Worm (Caenorhabditis elegans) whole organism, young adult: ENCODE data around the gene R08C7.11.

Experiments
- B0336.3 ChIP-seq: fragments of 200-800 bp; sonication (Bioruptor generic); IDR thresholded peaks from 2 replicates; pipeline ENCODE4 v1.3.6; 2022; ENCODE audit warnings: missing genetic modification characterization, missing compliant biosample characterization
- C06A6.2 ChIP-seq: fragments of 200-800 bp; sonication (Bioruptor generic); conservative IDR thresholded peaks from 2 replicates; pipeline ENCODE4 v1.3.6; 2022; ENCODE audit warnings: missing genetic modification characterization, missing compliant biosample characterization
- F57A8.1 ChIP-seq: fragments of 200-800 bp; sonication (Bioruptor generic); optimal IDR thresholded peaks from 2 replicates; lab custom pipeline; 2018; ENCODE audit warnings: mild to moderate bottlenecking, missing genetic modification characterization, moderate library complexity, missing compliant biosample characterization
- him-1 ChIP-seq: sonication (generic microtip); optimal IDR thresholded peaks from 2 replicates; lab custom pipeline; 2016; ENCODE audit warnings: missing genotype, missing genetic modification reagents, missing genetic modification characterization, missing compliant biosample characterization
- hsf-1 ChIP-seq: fragments of 200-800 bp; sonication (Bioruptor generic); IDR thresholded peaks from 2 replicates; pipeline ENCODE4 v1.3.6; 2022; ENCODE audit warnings: missing genetic modification reagents, missing genetic modification characterization, missing compliant biosample characterization
- nfya-2 ChIP-seq: fragments of 200-800 bp; sonication (Bioruptor generic); IDR thresholded peaks from 2 replicates; pipeline ENCODE4 v1.3.6; 2022; ENCODE audit warnings: missing genetic modification reagents, missing genetic modification characterization, missing compliant biosample characterization
- rpc-1 ChIP-seq, 2 experiments: fragments of 150-350 bp in 1 of 2; sonication (generic microtip) in 1 of 2; optimal IDR thresholded peaks; 2 replicates each; lab custom pipeline; 2014 to 2018; ENCODE audit warnings: missing biosample characterization in 1 of 2, missing genetic modification characterization in 1 of 2, missing genetic modification reagents in 1 of 2, missing genotype in 1 of 2
- unc-62 ChIP-seq: fragments of 150-350 bp; optimal IDR thresholded peaks from 2 replicates; lab custom pipeline; 2014; ENCODE audit warnings: missing biosample characterization, missing genetic modification reagents, missing genetic modification characterization
- ztf-3 ChIP-seq: fragments of 200-800 bp; sonication (Bioruptor generic); optimal IDR thresholded peaks from 2 replicates; lab custom pipeline; 2018; ENCODE audit warnings: mild to moderate bottlenecking, missing genetic modification characterization, missing compliant biosample characterization

- no peak for TF ChIP-seq him-1 (tag; lab: Kevin White, UChicago)
- no peak for TF ChIP-seq ztf-3 (GFP tag; lab: Kevin White, UChicago)
- TF ChIP-seq unc-62 (GFP tag; lab: Kevin White, UChicago): peak; percentile 21
- TF ChIP-seq F57A8.1 (GFP tag; lab: Kevin White, UChicago): no peak
- peak; percentile 85 for TF ChIP-seq C06A6.2 (GFP tag; lab: Robert Waterston, UW)
- no peak for TF ChIP-seq rpc-1 (optimal IDR thresholded peaks at IDR 0.05; lab: Kevin White, UChicago)
- TF ChIP-seq rpc-1 (tag; optimal IDR thresholded peaks at IDR 0.05; lab: Kevin White, UChicago): no peak
- TF ChIP-seq B0336.3 (GFP tag; lab: Robert Waterston, UW): peak; percentile 88
- peak; percentile 85 for TF ChIP-seq hsf-1 (GFP tag; lab: Robert Waterston, UW)
- TF ChIP-seq nfya-2 (GFP tag; lab: Robert Waterston, UW): no peak
These were observed 8.9 kb downstream of the R08C7.11 start, which contains the start of the genes wapl-1 and htz-1 for ce11 chrIV:4445711-4446290.
